Fruit fly (Drosophila melanogaster) whole organism, embryonic: ENCODE data around the gene ct.

ENCODE experiments used
- Ada2b ChIP-seq: fragments of 200-800 bp; sonication (Bioruptor generic); IDR thresholded peaks from 2 replicates; pipeline ENCODE4 v1.3.6; 2022; ENCODE audit warnings: missing biosample characterization, missing genetic modification characterization
- Bdp1 ChIP-seq: fragments of 200-800 bp; sonication (Bioruptor generic); optimal IDR thresholded peaks from 3 replicates; lab custom pipeline; 2016; ENCODE audit warnings: missing biosample characterization, missing genetic modification characterization
- C15 ChIP-seq: fragments of 200-800 bp; sonication (Bioruptor generic); IDR thresholded peaks from 3 replicates; pipeline ENCODE4 v1.3.6; 2022; ENCODE audit warnings: missing biosample characterization, missing genetic modification characterization
- CG10209 ChIP-seq: fragments of 200-800 bp; sonication (Bioruptor generic); optimal IDR thresholded peaks from 3 replicates; lab custom pipeline; 2017; ENCODE audit warnings: missing biosample characterization, mild to moderate bottlenecking, missing genetic modification characterization, missing genetic modification reagents
- CG11456 ChIP-seq: fragments of 200-800 bp; sonication (Bioruptor generic); IDR thresholded peaks from 3 replicates; pipeline ENCODE4 v1.3.6; 2022; ENCODE audit warnings: missing biosample characterization, missing genetic modification characterization
- CG11695 ChIP-seq: fragments of 200-800 bp; sonication (Bioruptor generic); IDR thresholded peaks from 3 replicates; pipeline ENCODE4 v1.3.6; 2022; ENCODE audit warnings: missing biosample characterization, missing genetic modification characterization
- CG12391 ChIP-seq: fragments of 200-800 bp; sonication (Bioruptor generic); optimal IDR thresholded peaks from 3 replicates; lab custom pipeline; 2018; ENCODE audit warnings: missing biosample characterization, mild to moderate bottlenecking, missing genetic modification characterization, moderate library complexity
- CG15011 ChIP-seq: fragments of 200-800 bp; sonication (Bioruptor generic); optimal IDR thresholded peaks from 3 replicates; lab custom pipeline; 2018; ENCODE audit warnings: missing biosample characterization, mild to moderate bottlenecking, missing genetic modification characterization
- CG18619 ChIP-seq: fragments of 200-800 bp; sonication (Bioruptor generic); optimal IDR thresholded peaks from 3 replicates; lab custom pipeline; 2017; ENCODE audit warnings: missing biosample characterization, mild to moderate bottlenecking, missing genetic modification characterization
- CG3726 ChIP-seq: fragments of 200-800 bp; sonication (Bioruptor generic); IDR thresholded peaks from 3 replicates; pipeline ENCODE4, ENCODE4 v1.3.6; 2022; ENCODE audit warnings: missing biosample characterization, missing genetic modification characterization
- CG3995 ChIP-seq: fragments of 200-800 bp; sonication (Bioruptor generic); optimal IDR thresholded peaks from 3 replicates; lab custom pipeline; 2016; ENCODE audit warnings: missing biosample characterization, missing genetic modification characterization
- CG4730 ChIP-seq: fragments of 200-800 bp; sonication (Bioruptor generic); IDR thresholded peaks from 2 replicates; pipeline ENCODE4 v1.3.6; 2022; ENCODE audit warnings: missing biosample characterization, missing genetic modification characterization
- CG4820 ChIP-seq: fragments of 200-800 bp; sonication (Bioruptor generic); optimal IDR thresholded peaks from 3 replicates; lab custom pipeline; 2016; ENCODE audit warnings: missing biosample characterization, missing genetic modification characterization
- CG6813 ChIP-seq: fragments of 200-800 bp; sonication (Bioruptor generic); optimal IDR thresholded peaks from 2 replicates; lab custom pipeline; 2017; ENCODE audit warnings: missing biosample characterization, missing genetic modification characterization, mild to moderate bottlenecking, moderate library complexity, missing genetic modification reagents
- CG7556 ChIP-seq: fragments of 200-800 bp; sonication (Bioruptor generic); optimal IDR thresholded peaks from 2 replicates; lab custom pipeline; 2017; ENCODE audit warnings: missing biosample characterization, mild to moderate bottlenecking, missing genetic modification characterization
- CG9727 ChIP-seq: fragments of 200-800 bp; sonication (Bioruptor generic); optimal IDR thresholded peaks from 3 replicates; lab custom pipeline; 2017; ENCODE audit warnings: missing biosample characterization, mild to moderate bottlenecking, missing genetic modification characterization
- CG9817 ChIP-seq: fragments of 200-800 bp; sonication (Bioruptor generic); optimal IDR thresholded peaks from 2 replicates; lab custom pipeline; 2018; ENCODE audit warnings: missing biosample characterization, mild to moderate bottlenecking, missing genetic modification characterization, moderate library complexity
- CG9876 ChIP-seq: fragments of 200-800 bp; sonication (Bioruptor generic); optimal IDR thresholded peaks from 2 replicates; lab custom pipeline; 2016; ENCODE audit warnings: missing biosample characterization, missing genetic modification characterization
- CrebB ChIP-seq: fragments of 200-800 bp; sonication (Bioruptor generic); optimal IDR thresholded peaks from 3 replicates; lab custom pipeline; 2018; ENCODE audit warnings: missing biosample characterization, mild to moderate bottlenecking, missing genetic modification characterization
- D ChIP-seq, 2 experiments: fragments of 200-800 bp in 1 of 2; fragments of >200 bp in 1 of 2; sonication (Bioruptor generic) in 1 of 2; optimal IDR thresholded peaks; 2 replicates in 1 of 2; 3 replicates in 1 of 2; lab custom pipeline; 2017; ENCODE audit warnings: mild to moderate bottlenecking in 1 of 2, missing biosample characterization in 1 of 2, missing genetic modification characterization in 1 of 2, missing genetic modification reagents in 1 of 2
- Deaf1 ChIP-seq: fragments of 200-800 bp; optimal IDR thresholded peaks from 3 replicates; lab custom pipeline; 2019; ENCODE audit warnings: missing biosample characterization, mild to moderate bottlenecking, missing genetic modification characterization, moderate library complexity
- Dll ChIP-seq: fragments of 200-800 bp; sonication (Bioruptor generic); IDR thresholded peaks from 4 replicates; pipeline ENCODE4 v1.3.6; 2022; ENCODE audit warnings: missing biosample characterization, missing genetic modification characterization; ENCODE audit not compliant: partially characterized antibody
- HLH4C ChIP-seq: fragments of 200-800 bp; sonication (Bioruptor generic); IDR thresholded peaks from 3 replicates; pipeline ENCODE4 v1.3.6; 2022; ENCODE audit warnings: missing biosample characterization, missing genetic modification characterization; ENCODE audit not compliant: partially characterized antibody
- NK7.1 ChIP-seq: fragments of 200-800 bp; sonication (Bioruptor generic); optimal IDR thresholded peaks from 3 replicates; lab custom pipeline; 2016; ENCODE audit warnings: missing biosample characterization, missing genetic modification characterization
- Rx ChIP-seq: fragments of 200-800 bp; sonication (Bioruptor generic); IDR thresholded peaks from 2 replicates; pipeline ENCODE4 v1.3.6; 2022; ENCODE audit warnings: missing biosample characterization, missing genetic modification characterization
- Scr ChIP-seq: fragments of 200-800 bp; sonication (Bioruptor generic); IDR thresholded peaks from 2 replicates; pipeline ENCODE4 v1.3.6; 2022; ENCODE audit warnings: missing biosample characterization, missing genetic modification characterization; ENCODE audit not compliant: partially characterized antibody
- Xbp1 ChIP-seq: fragments of 200-800 bp; sonication (Bioruptor generic); optimal IDR thresholded peaks from 3 replicates; lab custom pipeline; 2016; ENCODE audit warnings: missing biosample characterization, mild to moderate bottlenecking, missing genetic modification characterization
- ab ChIP-seq: fragments of 200-800 bp; sonication (Bioruptor generic); optimal IDR thresholded peaks from 2 replicates; lab custom pipeline; 2016; ENCODE audit warnings: missing biosample characterization, missing genetic modification characterization
- amos ChIP-seq: fragments of 200-800 bp; sonication (Bioruptor generic); IDR thresholded peaks from 2 replicates; pipeline ENCODE4 v1.3.6; 2022; ENCODE audit warnings: missing biosample characterization, missing genetic modification characterization; ENCODE audit not compliant: partially characterized antibody
- cato ChIP-seq: fragments of 200-800 bp; sonication (Bioruptor generic); optimal IDR thresholded peaks from 2 replicates; lab custom pipeline; 2016; ENCODE audit warnings: missing biosample characterization, missing genetic modification characterization, borderline replicate concordance
- crol ChIP-seq: fragments of 200-800 bp; sonication (Bioruptor generic); IDR thresholded peaks from 2 replicates; pipeline ENCODE4 v1.3.6; 2022; ENCODE audit warnings: missing biosample characterization, missing genetic modification characterization
- fu2 ChIP-seq: fragments of 200-800 bp; sonication (Bioruptor generic); optimal IDR thresholded peaks from 2 replicates; lab custom pipeline; 2016; ENCODE audit warnings: missing biosample characterization, missing genetic modification characterization
- gfzf ChIP-seq: fragments of 200-800 bp; sonication (Bioruptor generic); optimal IDR thresholded peaks from 2 replicates; lab custom pipeline; 2016; ENCODE audit warnings: missing biosample characterization, mild to moderate bottlenecking, missing genetic modification characterization, moderate library complexity
- hbn ChIP-seq: fragments of 200-800 bp; sonication (Bioruptor generic); IDR thresholded peaks from 2 replicates; pipeline ENCODE4 v1.3.6; 2022; ENCODE audit warnings: missing biosample characterization, missing genetic modification characterization; ENCODE audit not compliant: partially characterized antibody
- hkb ChIP-seq, 2 experiments: fragments of 200-800 bp in 1 of 2; fragments of >200 bp in 1 of 2; sonication (Bioruptor generic) in 1 of 2; IDR thresholded peaks in 1 of 2; optimal IDR thresholded peaks in 1 of 2; 2 replicates each; pipeline versions ENCODE4 v1.3.6 to Lab custom; 2017 to 2022; ENCODE audit warnings: missing biosample characterization in 1 of 2, missing genetic modification characterization in 1 of 2
- jigr1 ChIP-seq: fragments of 200-800 bp; sonication (Bioruptor generic); IDR thresholded peaks from 3 replicates; pipeline ENCODE4 v1.3.6; 2022; ENCODE audit warnings: missing biosample characterization, missing genetic modification characterization
- nerfin-2 ChIP-seq: fragments of 200-800 bp; sonication (Bioruptor generic); IDR thresholded peaks from 2 replicates; pipeline ENCODE4 v1.3.6; 2022; ENCODE audit warnings: missing biosample characterization, missing genetic modification characterization; ENCODE audit not compliant: partially characterized antibody
- otp ChIP-seq: fragments of 200-800 bp; sonication (Bioruptor generic); IDR thresholded peaks from 3 replicates; pipeline ENCODE4, ENCODE4 v1.3.6; 2022; ENCODE audit warnings: missing biosample characterization, missing genetic modification characterization
- pho ChIP-seq: fragments of 200-800 bp; sonication (Bioruptor generic); optimal IDR thresholded peaks from 2 replicates; lab custom pipeline; 2016; ENCODE audit warnings: missing biosample characterization, missing genetic modification characterization
- ro ChIP-seq: fragments of 200-800 bp; sonication (Bioruptor generic); IDR thresholded peaks from 2 replicates; pipeline ENCODE4 v1.3.6; 2022; ENCODE audit warnings: missing biosample characterization, missing genetic modification characterization
- sens-2 ChIP-seq: fragments of 200-800 bp; sonication (Bioruptor generic); IDR thresholded peaks from 2 replicates; pipeline ENCODE4 v1.3.6; 2022; ENCODE audit warnings: missing biosample characterization, missing genetic modification characterization
- seq ChIP-seq: fragments of 200-800 bp; sonication (Bioruptor generic); IDR thresholded peaks from 2 replicates; pipeline ENCODE4 v1.3.6; 2022; ENCODE audit warnings: missing biosample characterization, missing genetic modification characterization
- sim ChIP-seq: fragments of 200-800 bp; sonication (Bioruptor generic); IDR thresholded peaks from 2 replicates; pipeline ENCODE4 v1.3.6; 2022; ENCODE audit warnings: missing biosample characterization, missing genetic modification characterization
- tio ChIP-seq: fragments of 200-800 bp; sonication (Bioruptor generic); optimal IDR thresholded peaks from 2 replicates; lab custom pipeline; 2017; ENCODE audit warnings: missing biosample characterization, missing genetic modification characterization, inconsistent platforms
- toy ChIP-seq: fragments of 200-800 bp; sonication (Bioruptor generic); IDR thresholded peaks from 2 replicates; pipeline ENCODE4 v1.3.6; 2022; ENCODE audit warnings: missing biosample characterization, missing genetic modification characterization
- trem ChIP-seq: fragments of 200-800 bp; optimal IDR thresholded peaks from 3 replicates; lab custom pipeline; 2019; ENCODE audit warnings: missing biosample characterization, mild to moderate bottlenecking, missing genetic modification characterization, moderate library complexity
- unpg ChIP-seq: fragments of 200-800 bp; sonication (Bioruptor generic); optimal IDR thresholded peaks from 3 replicates; lab custom pipeline; 2018; ENCODE audit warnings: missing biosample characterization, mild to moderate bottlenecking, missing genetic modification characterization, moderate library complexity
- wor ChIP-seq: fragments of 200-800 bp; sonication (Bioruptor generic); IDR thresholded peaks from 2 replicates; pipeline ENCODE4 v1.3.6; 2022; ENCODE audit warnings: missing biosample characterization, missing genetic modification characterization
- yki ChIP-seq: fragments of >200 bp; optimal IDR thresholded peaks from 3 replicates; lab custom pipeline; 2018

The ct gene

dm6 chrX:7700239-7700793 lies 92.1 kb downstream of the ct start (continued):
- TF ChIP-seq CG6813 (GFP tag; lab: Kevin White, UChicago) (peak; percentile 81), CG4820 (GFP tag; lab: Kevin White, UChicago) (peak; percentile 91), crol (GFP tag; lab: Robert Waterston, UW) (peak; percentile 61), cato (peak; percentile 74), Deaf1 (tag; lab: Kevin White, UChicago) (peak; percentile 59), yki (no peak), gfzf (GFP tag; lab: Kevin White, UChicago) (peak; percentile 14), D (optimal IDR thresholded peaks at IDR 0.05; lab: Kevin White, UChicago) (no peak), D (GFP tag; optimal IDR thresholded peaks at IDR 0.05; lab: Kevin White, UChicago) (peak; percentile 82), toy (peak; percentile 84), hkb (optimal IDR thresholded peaks at IDR 0.05; lab: Kevin White, UChicago) (no peak), hkb (GFP tag; IDR thresholded peaks at IDR 0.05; lab: Robert Waterston, UW) (peak; percentile 92), CG9727 (GFP tag; lab: Kevin White, UChicago) (peak; percentile 84), CrebB (tag; lab: Kevin White, UChicago) (peak; percentile 89), Scr (GFP tag; lab: Robert Waterston, UW) (no peak), otp (GFP tag; lab: Robert Waterston, UW) (peak; percentile 93), hbn (no peak), Dll (GFP tag; lab: Robert Waterston, UW) (no peak), fu2 (GFP tag; lab: Kevin White, UChicago) (peak; percentile 83), amos (GFP tag; lab: Robert Waterston, UW) (no peak), ro (GFP tag; lab: Robert Waterston, UW) (peak; percentile 88), tio (GFP tag; lab: Kevin White, UChicago) (peak; percentile 83), jigr1 (peak; percentile 89), CG3726 (GFP tag; lab: Robert Waterston, UW) (peak; percentile 88), seq (GFP tag; lab: Robert Waterston, UW) (peak; percentile 86), CG15011 (GFP tag; lab: Kevin White, UChicago) (peak; percentile 77), sens-2 (GFP tag; lab: Robert Waterston, UW) (peak; percentile 89), NK7.1 (GFP tag; lab: Kevin White, UChicago) (peak; percentile 87), CG3995 (GFP tag; lab: Kevin White, UChicago) (peak; percentile 79), sim (GFP tag; lab: Robert Waterston, UW) (peak; percentile 79), pho (GFP tag; lab: Kevin White, UChicago) (peak; percentile 92), CG10209 (peak; percentile 86), CG4730 (GFP tag; lab: Robert Waterston, UW) (peak; percentile 89), unpg (peak; percentile 92), HLH4C (GFP tag; lab: Robert Waterston, UW) (no peak), nerfin-2 (GFP tag; lab: Robert Waterston, UW) (no peak), CG12391 (peak; percentile 87), Xbp1 (GFP tag; lab: Kevin White, UChicago) (peak; percentile 95), CG9817 (peak; percentile 96), trem (tag; lab: Kevin White, UChicago) (peak; percentile 34), CG11695 (peak; percentile 89), wor (GFP tag; lab: Robert Waterston, UW) (peak; percentile 88), CG11456 (GFP tag; lab: Robert Waterston, UW) (peak; percentile 96), Ada2b (GFP tag; lab: Robert Waterston, UW) (peak; percentile 96), Rx (GFP tag; lab: Robert Waterston, UW) (peak; percentile 95), CG7556 (GFP tag; lab: Kevin White, UChicago) (peak; percentile 81), Bdp1 (GFP tag; lab: Kevin White, UChicago) (peak; percentile 77), C15 (peak; percentile 85; the same call in 2 of the 3 replicates), CG18619 (peak; percentile 90), ab (GFP tag; lab: Kevin White, UChicago) (peak; percentile 94), CG9876 (GFP tag; lab: Kevin White, UChicago) (peak; percentile 89)
